Fruit fly (Drosophila melanogaster) whole organism, embryonic: ENCODE results near the gene CG43813.
A peak's percentile ranks its signal among the peaks of the same experiment; 100 is the strongest.

ENCODE experiments used
- Antp ChIP-seq: fragments of 200-800 bp; sonication (Bioruptor generic); optimal IDR thresholded peaks from 3 replicates; lab custom pipeline; 2016; ENCODE audit warnings: missing biosample characterization, missing genetic modification characterization
- Atf3 ChIP-seq: fragments of 200-800 bp; sonication (Bioruptor generic); optimal IDR thresholded peaks from 3 replicates; lab custom pipeline; 2016; ENCODE audit warnings: missing biosample characterization, missing genetic modification characterization
- CG10209 ChIP-seq: fragments of 200-800 bp; sonication (Bioruptor generic); optimal IDR thresholded peaks from 3 replicates; lab custom pipeline; 2017; ENCODE audit warnings: missing biosample characterization, mild to moderate bottlenecking, missing genetic modification characterization, missing genetic modification reagents
- CG1024 ChIP-seq: fragments of 200-800 bp; sonication (Bioruptor generic); IDR thresholded peaks from 2 replicates; pipeline ENCODE4 v1.3.6; 2022; ENCODE audit warnings: missing biosample characterization, missing genetic modification characterization
- CG11247 ChIP-seq: fragments of 200-800 bp; sonication (Bioruptor generic); IDR thresholded peaks from 2 replicates; pipeline ENCODE4 v1.3.6; 2022; ENCODE audit warnings: missing biosample characterization, missing genetic modification characterization
- CG12155 ChIP-seq: fragments of 200-800 bp; sonication (Bioruptor generic); optimal IDR thresholded peaks from 3 replicates; lab custom pipeline; 2016; ENCODE audit warnings: missing biosample characterization, missing genetic modification characterization
- CG12769 ChIP-seq: fragments of 200-800 bp; sonication (Bioruptor generic); optimal IDR thresholded peaks from 2 replicates; lab custom pipeline; 2019; ENCODE audit warnings: missing biosample characterization, mild to moderate bottlenecking, missing genetic modification characterization, moderate library complexity
- CG14014 ChIP-seq: fragments of 200-800 bp; sonication (Bioruptor generic); IDR thresholded peaks from 2 replicates; pipeline ENCODE4 v1.3.6; 2022; ENCODE audit warnings: missing biosample characterization, missing genetic modification characterization
- CG1603 ChIP-seq: fragments of 200-800 bp; sonication (Bioruptor generic); optimal IDR thresholded peaks from 2 replicates; lab custom pipeline; 2019; ENCODE audit warnings: missing biosample characterization, mild to moderate bottlenecking, missing genetic modification characterization, moderate library complexity
- CG17359 ChIP-seq: fragments of 200-800 bp; sonication (Bioruptor generic); optimal IDR thresholded peaks from 3 replicates; lab custom pipeline; 2018; ENCODE audit warnings: missing biosample characterization, mild to moderate bottlenecking, missing genetic modification characterization, moderate library complexity
- CG17361 ChIP-seq: fragments of 200-800 bp; sonication (Bioruptor generic); IDR thresholded peaks from 3 replicates; pipeline ENCODE4 v1.3.6; 2022; ENCODE audit warnings: missing biosample characterization, missing genetic modification characterization
- CG2199 ChIP-seq: fragments of 200-800 bp; sonication (Bioruptor generic); IDR thresholded peaks from 3 replicates; pipeline ENCODE4 v1.3.6; 2022; ENCODE audit warnings: missing biosample characterization, missing genetic modification characterization
- CG2712 ChIP-seq: fragments of 200-800 bp; optimal IDR thresholded peaks from 3 replicates; lab custom pipeline; 2019; ENCODE audit warnings: missing biosample characterization, mild to moderate bottlenecking, missing genetic modification characterization, moderate library complexity
- CG6254 ChIP-seq: fragments of 200-800 bp; sonication (Bioruptor generic); optimal IDR thresholded peaks from 3 replicates; lab custom pipeline; 2017; ENCODE audit warnings: mild to moderate bottlenecking, missing biosample characterization, missing genetic modification reagents, missing genetic modification characterization
- CG8290 ChIP-seq, 3 experiments: fragments of 200-800 bp; sonication (Bioruptor generic); optimal IDR thresholded peaks; 2 replicates each; lab custom pipeline; 2016 to 2019; ENCODE audit warnings: missing biosample characterization in 3 of 3, missing genetic modification characterization in 3 of 3, mild to moderate bottlenecking in 2 of 3, moderate library complexity in 1 of 3
- D ChIP-seq, 2 experiments: fragments of 200-800 bp in 1 of 2; fragments of >200 bp in 1 of 2; sonication (Bioruptor generic) in 1 of 2; optimal IDR thresholded peaks; 2 replicates in 1 of 2; 3 replicates in 1 of 2; lab custom pipeline; 2017; ENCODE audit warnings: mild to moderate bottlenecking in 1 of 2, missing biosample characterization in 1 of 2, missing genetic modification characterization in 1 of 2, missing genetic modification reagents in 1 of 2
- Drgx ChIP-seq: fragments of 200-800 bp; sonication (Bioruptor generic); IDR thresholded peaks from 2 replicates; pipeline ENCODE4 v1.3.6; 2022; ENCODE audit warnings: missing biosample characterization, missing genetic modification characterization
- Ets65A ChIP-seq: fragments of 200-800 bp; sonication (Bioruptor generic); peaks from one replicate; lab custom pipeline; 2016; ENCODE audit warnings: missing biosample characterization, missing genetic modification characterization
- Fer1 ChIP-seq: fragments of 200-800 bp; sonication (Bioruptor generic); optimal IDR thresholded peaks from 2 replicates; lab custom pipeline; 2017; ENCODE audit warnings: missing biosample characterization, mild to moderate bottlenecking, missing genetic modification characterization
- Fer3 ChIP-seq: fragments of 200-800 bp; sonication (Bioruptor generic); optimal IDR thresholded peaks from 2 replicates; lab custom pipeline; 2018; ENCODE audit warnings: missing biosample characterization, mild to moderate bottlenecking, missing genetic modification characterization, moderate library complexity
- GATAe ChIP-seq: fragments of 200-800 bp; sonication (Bioruptor generic); conservative IDR thresholded peaks from 2 replicates; pipeline ENCODE4 v1.3.6; 2022; ENCODE audit warnings: missing biosample characterization, missing genetic modification characterization
- Hmr ChIP-seq: fragments of 200-800 bp; sonication (Bioruptor generic); optimal IDR thresholded peaks from 3 replicates; lab custom pipeline; 2017; ENCODE audit warnings: mild to moderate bottlenecking, missing biosample characterization, missing genetic modification reagents, missing genetic modification characterization
- Hr78 ChIP-seq, 2 experiments: fragments of 200-800 bp in 1 of 2; fragments of >200 bp in 1 of 2; sonication (Bioruptor generic) in 1 of 2; optimal IDR thresholded peaks; 2 replicates each; lab custom pipeline; 2017 to 2019; ENCODE audit warnings: missing biosample characterization in 2 of 2, missing genetic modification characterization in 2 of 2, mild to moderate bottlenecking in 1 of 2, moderate library complexity in 1 of 2
- Med ChIP-seq: fragments of 200-800 bp; sonication (Bioruptor generic); peaks from one replicate; lab custom pipeline; 2016; ENCODE audit warnings: missing biosample characterization, missing genetic modification characterization, mild to moderate bottlenecking, inconsistent platforms, moderate library complexity
- Meics ChIP-seq: fragments of 200-800 bp; sonication (Bioruptor generic); optimal IDR thresholded peaks from 2 replicates; lab custom pipeline; 2017; ENCODE audit warnings: missing biosample characterization, mild to moderate bottlenecking, missing genetic modification characterization
- Pdp1 ChIP-seq, 2 experiments: fragments of 200-800 bp; sonication (Bioruptor generic); optimal IDR thresholded peaks; 3 replicates each; lab custom pipeline; 2016; ENCODE audit warnings: missing biosample characterization in 2 of 2, missing genetic modification characterization in 2 of 2, mild to moderate bottlenecking in 1 of 2, moderate library complexity in 1 of 2
- Ptx1 ChIP-seq: fragments of 200-800 bp; sonication (Bioruptor generic); IDR thresholded peaks from 2 replicates; pipeline ENCODE4 v1.3.6; 2022; ENCODE audit warnings: missing biosample characterization, missing genetic modification characterization
- Rfx ChIP-seq: fragments of 200-800 bp; sonication (Bioruptor generic); IDR thresholded peaks from 2 replicates; pipeline ENCODE4 v1.3.6; 2022; ENCODE audit warnings: missing biosample characterization, missing genetic modification characterization
- Sox100B ChIP-seq: fragments of 200-800 bp; sonication (Bioruptor generic); optimal IDR thresholded peaks from 3 replicates; lab custom pipeline; 2018; ENCODE audit warnings: missing biosample characterization, mild to moderate bottlenecking, missing genetic modification characterization
- Sox102F ChIP-seq: fragments of 200-800 bp; sonication (Bioruptor generic); optimal IDR thresholded peaks from 2 replicates; lab custom pipeline; 2018; ENCODE audit warnings: missing biosample characterization, mild to moderate bottlenecking, missing genetic modification characterization, moderate library complexity
- cwo ChIP-seq: fragments of 200-800 bp; sonication (Bioruptor generic); optimal IDR thresholded peaks from 3 replicates; lab custom pipeline; 2017; ENCODE audit warnings: missing biosample characterization, missing genetic modification characterization, mild to moderate bottlenecking, moderate library complexity, missing genetic modification reagents
- dmrt99B ChIP-seq: fragments of 200-800 bp; sonication (Bioruptor generic); optimal IDR thresholded peaks from 2 replicates; lab custom pipeline; 2018; ENCODE audit warnings: missing biosample characterization, mild to moderate bottlenecking, missing genetic modification characterization, moderate library complexity
- dysf ChIP-seq: fragments of 200-800 bp; sonication (Bioruptor generic); IDR thresholded peaks from 3 replicates; pipeline ENCODE4 v1.3.6; 2022; ENCODE audit warnings: missing biosample characterization, missing genetic modification characterization
- gem ChIP-seq: fragments of 200-800 bp; sonication (Bioruptor generic); optimal IDR thresholded peaks from 2 replicates; lab custom pipeline; 2019; ENCODE audit warnings: missing biosample characterization, mild to moderate bottlenecking, missing genetic modification characterization, moderate library complexity
- lab ChIP-seq: fragments of 200-800 bp; sonication (Bioruptor generic); optimal IDR thresholded peaks from 3 replicates; lab custom pipeline; 2017; ENCODE audit warnings: missing biosample characterization, missing genetic modification characterization, mild to moderate bottlenecking, moderate library complexity, missing genetic modification reagents
- lola ChIP-seq, 3 experiments: fragments of >200 bp in 2 of 3; fragments of 200-800 bp in 1 of 3; sonication (Bioruptor generic) in 1 of 3; optimal IDR thresholded peaks; 2 replicates each; lab custom pipeline; 2017 to 2019; ENCODE audit warnings: missing biosample characterization in 3 of 3, missing genetic modification characterization in 3 of 3, mild to moderate bottlenecking in 1 of 3, moderate library complexity in 1 of 3
- mirr ChIP-seq: fragments of 200-800 bp; sonication (Bioruptor generic); optimal IDR thresholded peaks from 3 replicates; lab custom pipeline; 2018; ENCODE audit warnings: missing biosample characterization, mild to moderate bottlenecking, missing genetic modification characterization
- onecut ChIP-seq: fragments of 200-800 bp; sonication (Bioruptor generic); IDR thresholded peaks from 2 replicates; pipeline ENCODE4 v1.3.6; 2022; ENCODE audit warnings: missing biosample characterization, missing genetic modification characterization
- row ChIP-seq: fragments of 200-800 bp; sonication (Bioruptor generic); IDR thresholded peaks from 3 replicates; pipeline ENCODE4 v1.3.6; 2022; ENCODE audit warnings: missing biosample characterization, missing genetic modification characterization
- run ChIP-seq: fragments of 200-800 bp; sonication (Bioruptor generic); optimal IDR thresholded peaks from 3 replicates; lab custom pipeline; 2018; ENCODE audit warnings: missing biosample characterization, mild to moderate bottlenecking, missing genetic modification characterization
- schlank ChIP-seq: fragments of 200-800 bp; sonication (Bioruptor generic); optimal IDR thresholded peaks from 2 replicates; lab custom pipeline; 2018; ENCODE audit warnings: missing biosample characterization, mild to moderate bottlenecking, missing genetic modification characterization
- sd ChIP-seq: fragments of 200-800 bp; sonication (Bioruptor generic); optimal IDR thresholded peaks from 3 replicates; lab custom pipeline; 2018; ENCODE audit warnings: missing biosample characterization, mild to moderate bottlenecking, missing genetic modification characterization, moderate library complexity
- sens ChIP-seq: fragments of 200-800 bp; sonication (Bioruptor generic); peaks from one replicate; lab custom pipeline; 2016; ENCODE audit warnings: missing biosample characterization, missing genetic modification characterization
- sens-2 ChIP-seq: fragments of 200-800 bp; sonication (Bioruptor generic); IDR thresholded peaks from 2 replicates; pipeline ENCODE4 v1.3.6; 2022; ENCODE audit warnings: missing biosample characterization, missing genetic modification characterization
- sob ChIP-seq: fragments of 200-800 bp; sonication (Bioruptor generic); IDR thresholded peaks from 2 replicates; pipeline ENCODE4 v1.3.6; 2022; ENCODE audit warnings: missing biosample characterization, missing genetic modification characterization
- sqz ChIP-seq: fragments of 200-800 bp; sonication (Bioruptor generic); optimal IDR thresholded peaks from 3 replicates; lab custom pipeline; 2018; ENCODE audit warnings: missing biosample characterization, mild to moderate bottlenecking, missing genetic modification characterization
- sug ChIP-seq: fragments of 200-800 bp; optimal IDR thresholded peaks from 2 replicates; lab custom pipeline; 2019; ENCODE audit warnings: missing biosample characterization, mild to moderate bottlenecking, missing genetic modification characterization, moderate library complexity

The CG43813 gene

dm6 chr2L:12346163-12346892 lies 2.3 kb upstream of the CG43813 start:
- TF ChIP-seq CG12155 (GFP tag; lab: Kevin White, UChicago) (no peak), CG10209 (peak; percentile 12), Drgx (no peak), Ptx1 (GFP tag; lab: Robert Waterston, UW) (peak; percentile 37; the same call in 1 of the 2 replicates), CG12769 (peak; percentile 31), Antp (GFP tag; lab: Kevin White, UChicago) (peak; percentile 0), Fer3 (peak; percentile 17), schlank (no peak), dysf (no peak), Ets65A (GFP tag; lab: Kevin White, UChicago) (peak; percentile 50), CG8290 (GFP tag; optimal IDR thresholded peaks at IDR 0.05; lab: Kevin White, UChicago) (no peak), CG8290 (tag; optimal IDR thresholded peaks at IDR 0.05; lab: Kevin White, UChicago) (peak in 1 of 2 experiments; percentile 45), CG17359 (tag; lab: Kevin White, UChicago) (peak; percentile 9), CG1603 (tag; lab: Kevin White, UChicago) (peak; percentile 8), Hr78 (GFP tag; optimal IDR thresholded peaks at IDR 0.05; lab: Kevin White, UChicago) (peak in 1 of 2 experiments; percentile 85), Atf3 (GFP tag; lab: Kevin White, UChicago) (no peak), Pdp1 (GFP tag; optimal IDR thresholded peaks at IDR 0.05; lab: Kevin White, UChicago) (peak in 1 of 2 experiments; percentile 76), CG6254 (GFP tag; lab: Kevin White, UChicago) (no peak), sqz (GFP tag; lab: Kevin White, UChicago) (peak; percentile 39), sd (tag; lab: Kevin White, UChicago) (peak; percentile 76), sob (peak; percentile 29; the same call in 1 of the 2 replicates), sens-2 (no peak), D (optimal IDR thresholded peaks at IDR 0.05; lab: Kevin White, UChicago) (no peak), D (GFP tag; optimal IDR thresholded peaks at IDR 0.05; lab: Kevin White, UChicago) (no peak), CG11247 (GFP tag; lab: Robert Waterston, UW) (no peak), CG17361 (GFP tag; lab: Robert Waterston, UW) (no peak), row (GFP tag; lab: Robert Waterston, UW) (peak; percentile 42), Fer1 (GFP tag; lab: Kevin White, UChicago) (peak; percentile 6), sug (tag; lab: Kevin White, UChicago) (peak; percentile 25), Hmr (peak; percentile 17), gem (tag; lab: Kevin White, UChicago) (peak; percentile 44), Sox102F (GFP tag; lab: Kevin White, UChicago) (peak; percentile 18), sens (no peak), Meics (peak; percentile 5), GATAe (GFP tag; lab: Robert Waterston, UW) (peak; percentile 64), run (tag; lab: Kevin White, UChicago) (peak; percentile 2), CG2712 (tag; lab: Kevin White, UChicago) (no peak), onecut (peak; percentile 14; the same call in 1 of the 2 replicates), cwo (GFP tag; lab: Kevin White, UChicago) (peak; percentile 3), dmrt99B (peak; percentile 17), Med (GFP tag; lab: Kevin White, UChicago) (peak; percentile 65), CG1024 (GFP tag; lab: Robert Waterston, UW) (0 out of 2 replicates have a peak, but pooled peaks have one; percentile 10), Rfx (GFP tag; lab: Robert Waterston, UW) (peak; percentile 48; the same call in 1 of the 2 replicates), lola (GFP tag; optimal IDR thresholded peaks at IDR 0.05; lab: Kevin White, UChicago) (no peak), CG2199 (0 out of 3 replicates have a peak, but pooled peaks have one; percentile 41), CG14014 (GFP tag; lab: Robert Waterston, UW) (0 out of 2 replicates have a peak, but pooled peaks have one; percentile 18), mirr (GFP tag; lab: Kevin White, UChicago) (peak; percentile 9), Sox100B (no peak), lab (peak; percentile 45)
